Fruit fly (Drosophila melanogaster): ENCODE results near the gene CG5783.

The CG5783 gene

DNA sequence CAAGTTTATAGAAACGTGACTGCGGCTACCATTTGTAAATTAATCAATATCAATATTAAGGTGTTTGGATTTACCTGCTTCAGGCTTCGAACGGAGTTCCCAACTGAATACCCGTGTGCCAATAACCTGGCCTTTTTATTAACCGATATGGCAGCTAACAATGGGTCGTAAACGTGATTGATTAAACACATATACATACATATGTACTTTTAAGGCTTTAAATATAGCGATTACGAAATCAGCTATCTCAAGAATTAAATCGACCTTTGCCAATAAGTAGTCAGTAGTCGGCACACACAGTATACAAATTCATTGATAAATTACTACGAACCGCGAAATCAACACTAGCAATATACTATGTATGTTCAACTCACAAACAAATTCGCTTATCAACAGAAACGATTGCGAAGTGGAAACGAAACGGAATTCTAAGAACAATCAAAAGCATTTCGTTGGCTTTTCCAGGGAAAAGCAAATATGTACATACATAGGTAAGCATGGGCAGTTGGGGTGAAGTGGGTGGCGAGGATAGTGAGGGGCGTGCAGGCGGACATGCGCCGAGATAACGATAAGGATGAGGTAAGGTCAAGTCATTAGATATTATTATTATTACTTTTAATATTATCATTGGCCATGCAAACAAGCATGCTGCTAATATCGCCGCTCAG is 7.2 kb upstream of the CG5783 start (continued):
- TF ChIP-seq Sox102F (GFP tag; optimal IDR thresholded peaks at IDR 0.05) (peak; percentile 42), Dfd (GFP tag; optimal IDR thresholded peaks at IDR 0.05) (no peak), phol (tag; optimal IDR thresholded peaks at IDR 0.05) (no peak), Atf3 (GFP tag; optimal IDR thresholded peaks at IDR 0.05) (peak; percentile 4), CG2678 (tag; optimal IDR thresholded peaks at IDR 0.05) (peak; percentile 78), Asciz (GFP tag; optimal IDR thresholded peaks at IDR 0.05) (peak; percentile 90), Jarid2 (GFP tag; optimal IDR thresholded peaks at IDR 0.05) (peak; percentile 47), CG9609 (GFP tag; optimal IDR thresholded peaks at IDR 0.05) (no peak), slou (GFP tag; optimal IDR thresholded peaks at IDR 0.05) (peak; percentile 27), D19B (GFP tag; optimal IDR thresholded peaks at IDR 0.05) (peak; percentile 24), CG14860 (GFP tag; IDR thresholded peaks at IDR 0.05; ENCODE audit: partially characterized antibody) (no peak), da (GFP tag; optimal IDR thresholded peaks at IDR 0.05) (no peak), CG2889 (GFP tag; IDR thresholded peaks at IDR 0.05) (no peak), CG5180 (GFP tag; optimal IDR thresholded peaks at IDR 0.05) (peak; percentile 64), CG42726 (GFP tag; IDR thresholded peaks at IDR 0.05; ENCODE audit: partially characterized antibody) (no peak), Eip74EF (GFP tag; optimal IDR thresholded peaks at IDR 0.05) (peak in 1 of 2 experiments; percentile 2), Chrac-16 (GFP tag; optimal IDR thresholded peaks at IDR 0.05) (no peak), CG10462 (GFP tag; optimal IDR thresholded peaks at IDR 0.05) (peak; percentile 33), lola (GFP tag; optimal IDR thresholded peaks at IDR 0.05) (peak in 1 of 3 experiments; percentile 52), HLH3B (GFP tag; IDR thresholded peaks at IDR 0.05) (peak; percentile 59; the same call in 1 of the 2 replicates), odd (GFP tag; optimal IDR thresholded peaks at IDR 0.05) (peak; percentile 80), crol (GFP tag; IDR thresholded peaks at IDR 0.05) (peak; percentile 88), CG16813 (GFP tag; IDR thresholded peaks at IDR 0.05; ENCODE audit: partially characterized antibody) (no peak), Dek (tag; optimal IDR thresholded peaks at IDR 0.05) (peak; percentile 28), Bgb (GFP tag; IDR thresholded peaks at IDR 0.05; ENCODE audit: partially characterized antibody) (no peak), CG4360 (GFP tag; IDR thresholded peaks at IDR 0.05) (no peak), peb (GFP tag; IDR thresholded peaks at IDR 0.05) (no peak), CG11723 (GFP tag; optimal IDR thresholded peaks at IDR 0.05) (peak; percentile 61), CG14441 (GFP tag; IDR thresholded peaks at IDR 0.05) (peak; percentile 47; the same call in 1 of the 2 replicates), sna (GFP tag; IDR thresholded peaks at IDR 0.05; ENCODE audit: partially characterized antibody) (no peak), TFAM (GFP tag; optimal IDR thresholded peaks at IDR 0.05) (peak; percentile 43), Abd-B (GFP tag; optimal IDR thresholded peaks at IDR 0.05) (no peak), Hr39 (optimal IDR thresholded peaks at IDR 0.05) (no peak), CG10267 (tag; optimal IDR thresholded peaks at IDR 0.05) (peak; percentile 22), HLHmδ (GFP tag; optimal IDR thresholded peaks at IDR 0.05) (peak; percentile 87), CG10565 (GFP tag; optimal IDR thresholded peaks at IDR 0.05) (no peak), CG5953 (GFP tag; IDR thresholded peaks at IDR 0.05) (peak; percentile 67; the same call in 1 of the 2 replicates), CG9215 (GFP tag; IDR thresholded peaks at IDR 0.05) (no peak), pita (GFP tag; optimal IDR thresholded peaks at IDR 0.05) (no peak), CG4820 (GFP tag; optimal IDR thresholded peaks at IDR 0.05) (peak; percentile 38), Ptx1 (GFP tag; IDR thresholded peaks at IDR 0.05) (0 out of 2 replicates have a peak, but pooled peaks have one; percentile 15), wor (GFP tag; IDR thresholded peaks at IDR 0.05) (no peak), CHES-1-like (GFP tag; optimal IDR thresholded peaks at IDR 0.05) (peak; percentile 67), CG14050 (GFP tag; IDR thresholded peaks at IDR 0.05) (no peak; the same call in 2 of the 3 replicates), wek (GFP tag; optimal IDR thresholded peaks at IDR 0.05) (peak; percentile 83), CG1832 (GFP tag; optimal IDR thresholded peaks at IDR 0.05) (no peak), repo (GFP tag; optimal IDR thresholded peaks at IDR 0.05) (peak; percentile 42), salm (tag; optimal IDR thresholded peaks at IDR 0.05) (peak; percentile 64), dimm (GFP tag; IDR thresholded peaks at IDR 0.05) (no peak)

Data from whole organism, embryonic.